Fruit fly (Drosophila melanogaster) Kc167 (cell line): ENCODE results near the gene CG4678.

Source experiments
- Myc ChIP-seq: fragments of >200 bp; optimal IDR thresholded peaks from 2 replicates; lab custom pipeline; 2017; ENCODE audit warnings: missing external identifiers
- Sin3A ChIP-seq: fragments of >200 bp; optimal IDR thresholded peaks from 2 replicates; lab custom pipeline; 2018; ENCODE audit warnings: missing external identifiers
- h ChIP-seq: fragments of >200 bp; optimal IDR thresholded peaks from 3 replicates; lab custom pipeline; 2018; ENCODE audit warnings: missing external identifiers
- insv ChIP-seq: fragments of >200 bp; optimal IDR thresholded peaks from 3 replicates; lab custom pipeline; 2018; ENCODE audit warnings: missing external identifiers
- psq ChIP-seq: fragments of >200 bp; optimal IDR thresholded peaks from 2 replicates; lab custom pipeline; 2017; ENCODE audit warnings: missing external identifiers
- ttk ChIP-seq: sonication (Bioruptor generic); optimal IDR thresholded peaks from 2 replicates; lab custom pipeline; 2017; ENCODE audit warnings: missing external identifiers

The CG4678 gene

dm6 chrX:16751579-16752156 lies 55.7 kb downstream of the CG4678 start, which contains the start of gene goe:
goe (minus strand) TSS chrX:16751910.
- no peak for TF ChIP-seq Myc (lab: Kevin White, UChicago)
- TF ChIP-seq ttk (lab: Kevin White, UChicago), result no peak
- TF ChIP-seq insv (lab: Kevin White, UChicago), result no peak
- no peak for TF ChIP-seq h
- no peak for TF ChIP-seq Sin3A (lab: Kevin White, UChicago)
- TF ChIP-seq psq, result no peak

DNA sequence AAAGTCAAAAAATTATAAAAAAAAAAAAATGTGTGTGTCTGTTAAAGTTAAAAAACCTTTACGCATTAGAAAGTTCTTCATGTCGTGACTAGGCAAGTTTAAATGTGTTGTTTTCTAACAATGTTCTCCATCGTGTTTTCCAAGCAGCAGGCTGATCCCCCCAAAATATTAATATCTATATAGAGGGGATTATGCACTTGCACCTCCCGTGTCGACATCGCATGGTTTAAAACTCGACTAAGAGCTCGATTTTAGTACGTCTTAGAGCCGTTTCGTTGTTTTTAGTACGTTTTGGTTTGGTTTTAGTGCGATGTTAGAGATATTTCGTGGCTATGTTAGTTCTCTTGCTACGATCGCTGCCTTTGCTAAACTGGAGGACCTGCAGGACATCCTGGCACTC lies 57.1 kb downstream of the CG4678 start:
- TF ChIP-seq Sin3A (lab: Kevin White, UChicago), result no peak
- TF ChIP-seq h, result no peak
- TF ChIP-seq insv (lab: Kevin White, UChicago), result no peak
- no peak for TF ChIP-seq Myc (lab: Kevin White, UChicago)
- no peak for TF ChIP-seq ttk (lab: Kevin White, UChicago)
- TF ChIP-seq psq, result no peak

- TF ChIP-seq ttk (lab: Kevin White, UChicago), result no peak
- TF ChIP-seq psq, result no peak
- TF ChIP-seq Myc (lab: Kevin White, UChicago), result no peak
- TF ChIP-seq h, result no peak
- no peak for TF ChIP-seq Sin3A (lab: Kevin White, UChicago)
- no peak for TF ChIP-seq insv (lab: Kevin White, UChicago)
These were observed 61.7 kb downstream of the CG4678 start for dm6 chrX:16757645-16758044.

DNA sequence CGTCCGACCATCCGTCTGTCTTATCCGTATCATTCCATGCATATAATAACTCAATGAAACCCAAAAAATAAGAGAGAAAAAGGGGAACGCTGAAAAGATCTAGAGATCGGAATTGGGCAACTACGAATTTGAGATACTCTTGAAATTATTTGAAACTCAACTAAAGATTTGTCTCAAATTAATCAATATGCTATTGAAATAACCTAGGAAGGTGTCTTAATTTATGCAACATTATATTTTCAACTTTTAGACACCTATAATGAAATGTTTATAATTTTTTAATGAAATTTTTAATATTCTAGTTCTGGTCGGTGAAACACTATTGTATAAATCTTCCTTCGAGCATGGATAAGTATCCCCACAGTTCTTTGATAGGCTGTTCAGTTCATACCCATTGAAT lies 64.6 kb downstream of the CG4678 start:
- TF ChIP-seq psq (no peak), ttk (lab: Kevin White, UChicago) (no peak), Myc (lab: Kevin White, UChicago) (no peak), Sin3A (lab: Kevin White, UChicago) (no peak), insv (lab: Kevin White, UChicago) (no peak), h (no peak)
